Worm (Caenorhabditis elegans) whole organism, L3 larva: ENCODE results near the gene unc-62.

Experiments
- ZK546.5 ChIP-seq: sonication (generic microtip); optimal IDR thresholded peaks from 2 replicates; lab custom pipeline; 2017; ENCODE audit warnings: missing biosample characterization, missing genetic modification characterization
- aly-2 ChIP-seq: fragments of 150-350 bp; optimal IDR thresholded peaks from 2 replicates; lab custom pipeline; 2014; ENCODE audit warnings: missing biosample characterization, missing genetic modification characterization
- ceh-16 ChIP-seq: sonication (generic microtip); optimal IDR thresholded peaks from 2 replicates; lab custom pipeline; 2017; ENCODE audit warnings: missing biosample characterization, missing genetic modification characterization
- ceh-82 ChIP-seq: fragments of 150-350 bp; optimal IDR thresholded peaks from 2 replicates; lab custom pipeline; 2014; ENCODE audit warnings: missing biosample characterization, missing genetic modification characterization
- fkh-10 ChIP-seq: sonication (generic microtip); optimal IDR thresholded peaks from 2 replicates; lab custom pipeline; 2017; ENCODE audit warnings: missing biosample characterization, missing genetic modification reagents, missing genetic modification characterization
- nhr-76 ChIP-seq: fragments of 150-350 bp; sonication (generic microtip); optimal IDR thresholded peaks from 5 replicates; lab custom pipeline; 2014; ENCODE audit warnings: missing biosample characterization, missing genetic modification characterization
- skn-1 ChIP-seq: fragments of 150-350 bp; optimal IDR thresholded peaks from 2 replicates; lab custom pipeline; 2014; ENCODE audit warnings: missing biosample characterization, missing genetic modification characterization
- unc-62 ChIP-seq: fragments of 150-350 bp; sonication (generic microtip); optimal IDR thresholded peaks from 4 replicates; lab custom pipeline; 2014; ENCODE audit warnings: missing biosample characterization, missing genetic modification reagents, missing genetic modification characterization

- no peak for TF ChIP-seq ZK546.5 (tag; lab: Kevin White, UChicago)
- no peak for TF ChIP-seq skn-1 (tag; lab: Kevin White, UChicago)
- TF ChIP-seq aly-2: no peak
- no peak for TF ChIP-seq unc-62 (GFP tag; lab: Kevin White, UChicago)
- TF ChIP-seq nhr-76 (tag; lab: Kevin White, UChicago): no peak
- TF ChIP-seq ceh-82 (tag; lab: Kevin White, UChicago): no peak
- TF ChIP-seq ceh-16 (tag; lab: Kevin White, UChicago): no peak
- TF ChIP-seq fkh-10 (GFP tag; lab: Kevin White, UChicago): no peak
Measured at ce11 chrV:4450523-4451089, 46.7 kb upstream of the unc-62 start, which contains the start of gene rft-2.
